Fruit fly (Drosophila melanogaster) whole organism: Measurements from ENCODE around the gene Atg13.

Experiments used
- CG8478 ChIP-seq: fragments of >200 bp; optimal IDR thresholded peaks from 2 replicates; lab custom pipeline; 2018; ENCODE audit warnings: inconsistent platforms
- EcR ChIP-seq, 2 experiments: fragments of >200 bp; optimal IDR thresholded peaks; 2 replicates each; lab custom pipeline; 2017; ENCODE audit warnings: missing biosample characterization in 2 of 2, missing genetic modification characterization in 2 of 2, missing genetic modification reagents in 2 of 2
- pan ChIP-seq: fragments of >200 bp; optimal IDR thresholded peaks from 2 replicates; lab custom pipeline; 2017
- psq ChIP-seq: fragments of >200 bp; optimal IDR thresholded peaks from 2 replicates; lab custom pipeline; 2017

DNA sequence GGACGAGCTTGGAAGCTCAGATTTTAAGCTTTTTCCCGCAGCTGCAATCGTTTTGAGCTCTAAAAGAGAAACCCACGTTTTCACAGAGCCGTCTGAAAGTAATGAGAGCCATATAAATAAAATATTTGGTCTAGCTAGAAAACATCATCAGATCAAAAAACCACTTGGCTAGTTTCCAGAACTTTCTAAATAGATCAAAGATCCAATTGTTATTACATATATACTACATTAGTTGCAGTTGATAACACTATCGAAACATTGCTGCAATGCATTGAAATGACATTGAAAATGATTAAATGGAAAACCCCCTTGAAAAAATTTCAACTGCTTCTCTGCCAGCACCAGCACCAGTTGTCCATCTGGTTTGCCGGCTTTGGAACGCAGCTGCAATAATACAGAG, 5.4 kb downstream of the Atg13 start:
- TF ChIP-seq psq (lab: Kevin White, UChicago) = no peak
- no peak for TF ChIP-seq EcR (GFP tag; optimal IDR thresholded peaks at IDR 0.05; lab: Kevin White, UChicago)
- no peak for TF ChIP-seq pan
- no peak for TF ChIP-seq CG8478
